Fruit fly (Drosophila melanogaster) whole organism, adult: Measurements from ENCODE around the gene BobA.

ENCODE experiments used
- CG11617 ChIP-seq: fragments of 200-800 bp; sonication (Bioruptor generic); optimal IDR thresholded peaks from 2 replicates; lab custom pipeline; 2017; ENCODE audit warnings: mild to moderate bottlenecking, missing biosample characterization, missing genetic modification reagents, missing genetic modification characterization
- CG12768 ChIP-seq: fragments of 200-800 bp; sonication (Bioruptor generic); optimal IDR thresholded peaks from 2 replicates; lab custom pipeline; 2017; ENCODE audit warnings: missing biosample characterization, missing genetic modification characterization, mild to moderate bottlenecking, moderate library complexity, missing genetic modification reagents
- CG14711 ChIP-seq: fragments of 200-800 bp; sonication (Bioruptor generic); optimal IDR thresholded peaks from 2 replicates; lab custom pipeline; 2018; ENCODE audit warnings: missing biosample characterization, mild to moderate bottlenecking, missing genetic modification characterization, moderate library complexity
- CG1620 ChIP-seq: fragments of 200-800 bp; sonication (Bioruptor generic); optimal IDR thresholded peaks from 2 replicates; lab custom pipeline; 2016; ENCODE audit warnings: missing biosample characterization, missing genetic modification characterization
- CG33017 ChIP-seq: fragments of 200-800 bp; sonication (Bioruptor generic); optimal IDR thresholded peaks from 2 replicates; lab custom pipeline; 2018; ENCODE audit warnings: missing biosample characterization, mild to moderate bottlenecking, missing genetic modification characterization, moderate library complexity
- CG5204 ChIP-seq: fragments of 200-800 bp; sonication (Bioruptor generic); optimal IDR thresholded peaks from 2 replicates; lab custom pipeline; 2016; ENCODE audit warnings: missing biosample characterization, missing genetic modification characterization
- CG7045 ChIP-seq: fragments of 200-800 bp; sonication (Bioruptor generic); optimal IDR thresholded peaks from 2 replicates; lab custom pipeline; 2017; ENCODE audit warnings: missing biosample characterization, mild to moderate bottlenecking, missing genetic modification characterization
- CG7101 ChIP-seq: fragments of 200-800 bp; sonication (Bioruptor generic); optimal IDR thresholded peaks from 2 replicates; lab custom pipeline; 2018; ENCODE audit warnings: missing biosample characterization, mild to moderate bottlenecking, missing genetic modification characterization, moderate library complexity
- Clk ChIP-seq: fragments of 200-800 bp; sonication (Bioruptor generic); optimal IDR thresholded peaks from 2 replicates; lab custom pipeline; 2017; ENCODE audit warnings: missing biosample characterization, missing genetic modification characterization
- Crg-1 ChIP-seq: fragments of 200-800 bp; sonication (Bioruptor generic); optimal IDR thresholded peaks from 2 replicates; lab custom pipeline; 2016; ENCODE audit warnings: missing biosample characterization, missing genetic modification characterization
- Hr96 ChIP-seq: fragments of 200-800 bp; sonication (Bioruptor generic); optimal IDR thresholded peaks from 2 replicates; lab custom pipeline; 2016; ENCODE audit warnings: missing biosample characterization, missing genetic modification characterization
- Mnt ChIP-seq: fragments of 200-800 bp; sonication (Bioruptor generic); optimal IDR thresholded peaks from 2 replicates; lab custom pipeline; 2016; ENCODE audit warnings: missing biosample characterization, mild to moderate bottlenecking, missing genetic modification characterization
- bab1 ChIP-seq: fragments of 200-800 bp; sonication (Bioruptor generic); optimal IDR thresholded peaks from 3 replicates; lab custom pipeline; 2019; ENCODE audit warnings: missing biosample characterization, mild to moderate bottlenecking, missing genetic modification characterization, moderate library complexity
- cic ChIP-seq: fragments of 200-800 bp; sonication (Bioruptor generic); optimal IDR thresholded peaks from 2 replicates; lab custom pipeline; 2017; ENCODE audit warnings: missing biosample characterization, mild to moderate bottlenecking, missing genetic modification characterization, moderate library complexity
- cnc ChIP-seq, 2 experiments: fragments of >200 bp; optimal IDR thresholded peaks; 2 replicates each; lab custom pipeline; 2017
- kay ChIP-seq: fragments of 200-800 bp; sonication (Bioruptor generic); peaks from one replicate; lab custom pipeline; 2016; ENCODE audit warnings: missing biosample characterization, missing genetic modification characterization, borderline replicate concordance
- ovo ChIP-seq: fragments of 200-800 bp; sonication (Bioruptor generic); optimal IDR thresholded peaks from 2 replicates; lab custom pipeline; 2016; ENCODE audit warnings: missing biosample characterization, missing genetic modification characterization
- pad ChIP-seq: fragments of 200-800 bp; sonication (Bioruptor generic); optimal IDR thresholded peaks from 3 replicates; lab custom pipeline; 2017; ENCODE audit warnings: missing biosample characterization, missing genetic modification characterization, mild to moderate bottlenecking, moderate library complexity, missing genetic modification reagents
- tj ChIP-seq: fragments of 200-800 bp; sonication (Bioruptor generic); optimal IDR thresholded peaks from 3 replicates; lab custom pipeline; 2017; ENCODE audit warnings: missing biosample characterization, mild to moderate bottlenecking, missing genetic modification characterization, moderate library complexity
- toe ChIP-seq: fragments of 200-800 bp; sonication (Bioruptor generic); optimal IDR thresholded peaks from 2 replicates; lab custom pipeline; 2016; ENCODE audit warnings: missing biosample characterization, missing genetic modification characterization

Gene BobA

DNA sequence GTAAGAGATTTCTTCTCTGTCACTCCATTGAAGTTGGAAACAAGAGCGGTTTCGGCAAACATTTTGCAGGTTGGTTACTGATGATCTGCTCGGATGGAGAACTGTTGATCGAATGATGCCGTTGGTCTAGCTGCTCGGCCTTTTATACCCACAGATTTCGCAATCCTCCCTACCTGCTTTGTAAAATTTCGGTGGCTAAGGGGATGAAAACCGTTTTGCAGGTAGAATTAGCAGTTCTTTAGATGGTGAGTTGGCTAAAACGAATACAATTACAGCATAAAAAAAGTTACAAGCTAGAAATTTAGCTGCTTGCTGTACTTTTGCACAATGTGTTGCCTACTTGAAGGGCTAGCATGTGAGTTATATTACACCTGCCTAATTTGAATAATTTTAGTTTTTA is 1.7 kb downstream of the BobA start, which contains the start of gene CG13465:
Gene CG13465 (minus strand): TSS at position 101 of the 400 bp plus-strand sequence.
- TF ChIP-seq Clk (GFP tag; lab: Kevin White, UChicago) = no peak
- TF ChIP-seq cic (GFP tag; lab: Kevin White, UChicago) = no peak
- no peak for TF ChIP-seq toe
- no peak for TF ChIP-seq CG7101

DNA sequence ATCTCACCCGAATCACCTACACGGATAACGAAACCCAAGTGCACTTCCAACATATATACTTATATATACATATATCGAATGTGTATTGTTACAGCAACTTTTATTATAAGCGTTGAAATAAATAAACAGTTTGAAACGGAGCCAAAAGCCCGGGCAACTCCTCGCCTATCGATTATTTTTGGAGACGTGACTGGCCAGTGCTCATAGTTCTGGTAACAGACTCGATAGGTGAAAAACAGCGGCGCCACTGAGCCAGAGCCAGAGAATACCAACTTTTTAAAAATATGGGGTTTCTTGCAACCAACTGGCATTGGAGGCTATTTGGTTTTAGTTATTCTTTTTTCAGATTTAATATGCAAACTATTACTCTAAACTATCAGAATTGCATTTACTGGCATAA is 3.2 kb downstream of the BobA start:
- TF ChIP-seq Mnt (GFP tag; lab: Kevin White, UChicago) = no peak
- TF ChIP-seq cic (GFP tag; lab: Kevin White, UChicago) = no peak
- no peak for TF ChIP-seq Hr96
- no peak for TF ChIP-seq CG1620
- TF ChIP-seq CG11617 = no peak
- no peak for TF ChIP-seq Crg-1 (GFP tag; lab: Kevin White, UChicago)
- TF ChIP-seq cnc (optimal IDR thresholded peaks at IDR 0.05; lab: Kevin White, UChicago) = no peak
- TF ChIP-seq ovo (GFP tag; lab: Kevin White, UChicago) = no peak
- no peak for TF ChIP-seq toe
- TF ChIP-seq CG12768 (GFP tag; lab: Kevin White, UChicago) = no peak
- no peak for TF ChIP-seq CG14711 (tag; lab: Kevin White, UChicago)
- no peak for TF ChIP-seq Clk (GFP tag; lab: Kevin White, UChicago)
- TF ChIP-seq CG7045 = no peak
- no peak for TF ChIP-seq pad
- no peak for TF ChIP-seq kay (GFP tag; lab: Kevin White, UChicago)
- TF ChIP-seq tj (GFP tag; lab: Kevin White, UChicago) = no peak
- TF ChIP-seq CG7101 = no peak
- TF ChIP-seq CG33017 = no peak
- TF ChIP-seq bab1 = no peak
- no peak for TF ChIP-seq CG5204

DNA sequence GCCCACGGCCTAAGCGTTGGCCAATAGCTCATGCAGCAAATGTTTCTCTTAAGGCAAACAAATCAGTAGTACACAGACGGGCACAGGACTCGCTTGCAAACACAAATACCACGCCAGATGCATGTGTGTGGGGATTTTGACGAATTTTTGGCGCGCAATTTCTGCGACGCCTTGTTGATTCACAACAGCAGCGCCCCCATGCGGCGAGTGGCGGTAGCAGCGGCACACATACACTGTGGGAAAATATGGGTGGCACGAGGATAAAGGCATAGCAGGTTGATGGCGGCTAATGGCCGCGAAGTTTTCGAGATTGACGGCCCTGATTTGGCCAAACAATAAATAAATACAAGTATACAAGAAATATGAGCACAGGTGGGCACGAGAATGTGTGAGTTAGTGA is 20.3 kb downstream of the BobA start:
- TF ChIP-seq CG33017 (no peak), bab1 (no peak), ovo (GFP tag; lab: Kevin White, UChicago) (no peak), CG1620 (no peak), kay (GFP tag; lab: Kevin White, UChicago) (no peak), pad (no peak), tj (GFP tag; lab: Kevin White, UChicago) (no peak), toe (no peak), CG7045 (no peak), Clk (GFP tag; lab: Kevin White, UChicago) (no peak), CG7101 (no peak), CG14711 (tag; lab: Kevin White, UChicago) (no peak), Hr96 (no peak)

DNA sequence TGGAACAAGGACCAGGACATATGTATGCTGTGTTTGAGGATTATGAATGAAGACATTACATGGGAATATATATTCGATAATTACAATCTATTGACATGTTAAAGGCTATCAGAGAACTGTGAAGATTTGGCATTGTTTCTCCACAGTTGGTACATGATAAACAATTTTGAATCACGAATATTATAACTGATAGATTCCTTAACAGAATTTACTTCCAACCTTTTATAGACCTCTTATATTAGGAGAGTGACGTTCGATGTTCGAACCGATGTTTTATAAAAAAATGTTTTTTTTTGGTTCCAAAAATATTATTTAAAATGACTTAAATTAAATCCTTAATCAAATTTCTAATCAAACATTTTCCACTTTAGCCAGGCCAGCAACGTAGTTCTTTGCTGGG is 42.4 kb downstream of the BobA start, which contains the start of gene DCX-EMAP:
Gene DCX-EMAP (plus strand): TSS at position 301 of the 400 bp plus-strand sequence.
- TF ChIP-seq ovo (GFP tag; lab: Kevin White, UChicago) (no peak), CG11617 (no peak), pad (no peak), Hr96 (no peak)
